Worm (Caenorhabditis elegans) whole organism, young adult: Measurements from ENCODE around the gene npr-5.

ENCODE experiments used
- B0035.1 ChIP-seq: sonication (generic microtip); optimal IDR thresholded peaks from 2 replicates; lab custom pipeline; 2016; ENCODE audit warnings: missing genetic modification characterization, mild to moderate bottlenecking, missing compliant biosample characterization, missing genotype, missing genetic modification reagents
- C17E4.6 ChIP-seq: fragments of 200-800 bp; sonication (Bioruptor generic); IDR thresholded peaks from 2 replicates; pipeline ENCODE4 v1.3.6; 2022; ENCODE audit warnings: missing genetic modification reagents, missing genetic modification characterization, missing compliant biosample characterization
- F22D6.2 ChIP-seq: sonication (generic microtip); optimal IDR thresholded peaks from 2 replicates; lab custom pipeline; 2016; ENCODE audit warnings: mild to moderate bottlenecking, missing genetic modification characterization, missing compliant biosample characterization
- bed-2 ChIP-seq: fragments of 200-800 bp; sonication (Bioruptor generic); IDR thresholded peaks from 2 replicates; pipeline ENCODE4 v1.3.6; 2022; ENCODE audit warnings: missing genetic modification reagents, missing genetic modification characterization, missing compliant biosample characterization
- cebp-2 ChIP-seq: fragments of 200-800 bp; sonication (Bioruptor generic); IDR thresholded peaks from 2 replicates; pipeline ENCODE4 v1.3.6; 2022; ENCODE audit warnings: missing genetic modification characterization, missing compliant biosample characterization
- dpl-1 ChIP-seq: fragments of 150-350 bp; optimal IDR thresholded peaks from 2 replicates; lab custom pipeline; 2014; ENCODE audit warnings: missing biosample characterization, missing genetic modification reagents, missing genetic modification characterization
- egl-18 ChIP-seq: fragments of 200-800 bp; sonication (Bioruptor generic); IDR thresholded peaks from 2 replicates; pipeline ENCODE4 v1.3.6; 2022; ENCODE audit warnings: missing genetic modification reagents, missing genetic modification characterization, missing compliant biosample characterization
- ekl-4 ChIP-seq: fragments of 200-800 bp; sonication (Bioruptor generic); IDR thresholded peaks from 2 replicates; pipeline ENCODE4 v1.3.6; 2022; ENCODE audit warnings: missing genetic modification reagents, missing genetic modification characterization, missing compliant biosample characterization
- lag-1 ChIP-seq: fragments of 200-800 bp; sonication (Bioruptor generic); IDR thresholded peaks from 2 replicates; pipeline ENCODE4 v1.3.6; 2022; ENCODE audit warnings: missing genetic modification reagents, missing genetic modification characterization, missing compliant biosample characterization
- let-607 ChIP-seq, 2 experiments: fragments of 200-800 bp in 1 of 2; sonication (Bioruptor generic) in 1 of 2; sonication (generic microtip) in 1 of 2; optimal IDR thresholded peaks; 2 replicates each; lab custom pipeline; 2016 to 2018; ENCODE audit warnings: mild to moderate bottlenecking in 2 of 2, missing compliant biosample characterization in 2 of 2, missing genetic modification characterization in 2 of 2, moderate library complexity in 2 of 2, missing genotype in 1 of 2
- lin-54 ChIP-seq: fragments of 200-800 bp; sonication (Bioruptor generic); optimal IDR thresholded peaks from 2 replicates; lab custom pipeline; 2018; ENCODE audit warnings: mild to moderate bottlenecking, missing genetic modification characterization, missing compliant biosample characterization
- madf-10 ChIP-seq: sonication (generic microtip); optimal IDR thresholded peaks from 2 replicates; lab custom pipeline; 2016; ENCODE audit warnings: mild to moderate bottlenecking, missing genetic modification characterization, missing compliant biosample characterization
- madf-6 ChIP-seq: fragments of 200-800 bp; sonication (Bioruptor generic); IDR thresholded peaks from 2 replicates; pipeline ENCODE4 v1.3.6; 2022; ENCODE audit warnings: missing genetic modification reagents, missing genetic modification characterization, missing compliant biosample characterization
- mxl-1 ChIP-seq: sonication (generic microtip); optimal IDR thresholded peaks from 2 replicates; lab custom pipeline; 2016; ENCODE audit warnings: missing genetic modification characterization, missing compliant biosample characterization
- nhr-179 ChIP-seq: sonication (generic microtip); optimal IDR thresholded peaks from 2 replicates; lab custom pipeline; 2016; ENCODE audit warnings: mild to moderate bottlenecking, missing genetic modification characterization, missing compliant biosample characterization
- pha-4 ChIP-seq: fragments of 150-350 bp; sonication (generic microtip); optimal IDR thresholded peaks from 2 replicates; lab custom pipeline; 2014; ENCODE audit warnings: missing biosample characterization, missing genetic modification reagents, missing genetic modification characterization
- rec-8 ChIP-seq, 2 experiments: sonication (generic microtip); optimal IDR thresholded peaks; 2 replicates each; lab custom pipeline; 2016; ENCODE audit warnings: mild to moderate bottlenecking in 2 of 2, missing genetic modification characterization in 2 of 2, missing genetic modification reagents in 2 of 2, missing genotype in 2 of 2, missing biosample characterization in 1 of 2, missing compliant biosample characterization in 1 of 2, moderate library complexity in 1 of 2
- repo-1 ChIP-seq: sonication (generic microtip); optimal IDR thresholded peaks from 2 replicates; lab custom pipeline; 2017; ENCODE audit warnings: mild to moderate bottlenecking, missing genetic modification characterization, missing compliant biosample characterization
- sptf-2 ChIP-seq: fragments of 200-800 bp; sonication (Bioruptor generic); optimal IDR thresholded peaks from 2 replicates; lab custom pipeline; 2018; ENCODE audit warnings: mild to moderate bottlenecking, missing genetic modification characterization, missing compliant biosample characterization
- tbp1 ChIP-seq: fragments of 200-800 bp; sonication (Bioruptor generic); optimal IDR thresholded peaks from 2 replicates; lab custom pipeline; 2018; ENCODE audit warnings: mild to moderate bottlenecking, missing genetic modification characterization, missing compliant biosample characterization
- unc-62 ChIP-seq: fragments of 150-350 bp; optimal IDR thresholded peaks from 2 replicates; lab custom pipeline; 2014; ENCODE audit warnings: missing biosample characterization, missing genetic modification reagents, missing genetic modification characterization
- zfh-2 ChIP-seq: fragments of 200-800 bp; sonication (Bioruptor generic); conservative IDR thresholded peaks from 2 replicates; pipeline ENCODE4 v1.3.6; 2022; ENCODE audit warnings: missing genetic modification reagents, missing genetic modification characterization, missing compliant biosample characterization
- zim-3 ChIP-seq: sonication (generic microtip); optimal IDR thresholded peaks from 2 replicates; lab custom pipeline; 2017; ENCODE audit warnings: mild to moderate bottlenecking, missing genetic modification characterization, moderate library complexity, missing compliant biosample characterization
- ztf-18 ChIP-seq: sonication (generic microtip); optimal IDR thresholded peaks from 2 replicates; lab custom pipeline; 2016; ENCODE audit warnings: missing genotype, mild to moderate bottlenecking, missing genetic modification characterization, missing compliant biosample characterization
- ztf-26 ChIP-seq: sonication (generic microtip); optimal IDR thresholded peaks from 2 replicates; lab custom pipeline; 2017; ENCODE audit warnings: missing genetic modification characterization, missing compliant biosample characterization
- ztf-28 ChIP-seq: fragments of 200-800 bp; sonication (Bioruptor generic); IDR thresholded peaks from 2 replicates; pipeline ENCODE4 v1.3.6; 2022; ENCODE audit warnings: missing genetic modification reagents, missing genetic modification characterization, missing compliant biosample characterization

npr-5 gene

DNA sequence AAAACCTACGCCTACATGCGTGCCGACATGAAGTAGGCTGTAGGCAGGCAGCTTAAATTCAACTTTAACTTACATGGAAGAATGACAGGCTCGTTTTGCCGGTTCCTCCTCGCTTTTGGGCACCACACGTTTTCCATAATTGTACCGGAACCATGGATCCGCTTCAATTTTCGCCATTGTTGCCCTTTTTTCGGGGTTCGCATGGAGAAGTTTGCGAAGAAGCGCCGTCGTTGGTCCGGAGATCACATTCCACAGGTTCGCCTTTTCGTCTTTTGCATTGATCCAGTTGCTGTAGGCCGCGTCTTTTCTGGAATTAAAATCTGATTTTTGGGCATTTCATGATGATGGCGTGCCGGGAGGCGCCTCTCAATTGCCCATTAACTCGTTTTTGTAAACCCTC is 44.5 kb downstream of the npr-5 start:
- no peak for TF ChIP-seq C17E4.6 (GFP tag; lab: Robert Waterston, UW)
- no peak for TF ChIP-seq ztf-28 (GFP tag; lab: Robert Waterston, UW)
- TF ChIP-seq pha-4, result no peak
- no peak for TF ChIP-seq B0035.1 (tag; lab: Kevin White, UChicago)
- no peak for TF ChIP-seq F22D6.2 (tag; lab: Kevin White, UChicago)
- no peak for TF ChIP-seq sptf-2 (GFP tag; lab: Kevin White, UChicago)
- no peak for TF ChIP-seq ekl-4 (GFP tag; lab: Robert Waterston, UW)
- TF ChIP-seq lin-54 (GFP tag; lab: Kevin White, UChicago), result no peak
- TF ChIP-seq zfh-2, result no peak
- no peak for TF ChIP-seq zim-3 (tag; lab: Kevin White, UChicago)
- no peak for TF ChIP-seq let-607 (tag; optimal IDR thresholded peaks at IDR 0.05; lab: Kevin White, UChicago)
- TF ChIP-seq repo-1, result no peak
- no peak for TF ChIP-seq egl-18 (GFP tag; lab: Robert Waterston, UW)
- no peak for TF ChIP-seq madf-6
- no peak for TF ChIP-seq dpl-1 (GFP tag; lab: Kevin White, UChicago)
- no peak for TF ChIP-seq rec-8 (tag; optimal IDR thresholded peaks at IDR 0.05; lab: Kevin White, UChicago)
- no peak for TF ChIP-seq ztf-26
- TF ChIP-seq nhr-179, result no peak

DNA sequence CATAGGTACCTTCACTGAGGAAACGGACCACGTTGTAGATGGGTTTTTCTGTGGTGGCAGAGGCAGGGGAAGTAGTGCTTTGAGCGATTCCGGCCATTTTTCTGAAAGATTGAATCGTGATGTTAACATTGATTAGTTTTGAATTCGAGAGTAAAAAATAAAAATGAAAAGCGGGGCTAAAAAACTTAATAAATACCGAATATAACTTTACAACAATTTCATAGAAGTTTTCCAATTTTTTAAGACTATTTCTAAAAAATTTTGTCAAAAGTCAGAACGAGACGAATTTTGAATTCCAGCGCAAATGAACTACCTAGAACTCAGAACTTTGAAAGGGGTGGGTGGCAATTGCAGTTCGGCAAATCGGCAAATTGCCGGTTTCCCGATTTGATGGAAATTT is 46.9 kb downstream of the npr-5 start, which contains the start of gene kin-33:
Gene kin-33, minus strand, starts transcription at position 101 of the 400 bp plus-strand sequence.
- no peak for TF ChIP-seq madf-10 (tag; lab: Kevin White, UChicago)
- no peak for TF ChIP-seq mxl-1 (tag; lab: Kevin White, UChicago)
- TF ChIP-seq tbp1 (GFP tag; lab: Kevin White, UChicago), result no peak
- no peak for TF ChIP-seq ztf-18
- TF ChIP-seq lag-1 (GFP tag; lab: Robert Waterston, UW), result no peak
- no peak for TF ChIP-seq unc-62 (GFP tag; lab: Kevin White, UChicago)
- TF ChIP-seq bed-2 (GFP tag; lab: Robert Waterston, UW), result no peak
- TF ChIP-seq cebp-2, result no peak
